Worm (Caenorhabditis elegans) whole organism, L4 larva: Measurements from ENCODE around the gene slcf-1.

Source experiments
- D1046.2 ChIP-seq: fragments of 200-800 bp; sonication (Bioruptor generic); IDR thresholded peaks from 2 replicates; pipeline ENCODE4 v1.3.6; 2022; ENCODE audit warnings: missing genetic modification characterization, missing compliant biosample characterization
- F26F4.8 ChIP-seq: fragments of 200-800 bp; sonication (Bioruptor generic); conservative IDR thresholded peaks from 2 replicates; pipeline ENCODE4 v1.3.6; 2022; ENCODE audit warnings: missing genetic modification characterization, missing compliant biosample characterization
- F49E8.2 ChIP-seq: sonication (generic microtip); optimal IDR thresholded peaks from 2 replicates; lab custom pipeline; 2016; ENCODE audit warnings: missing compliant biosample characterization, mild to moderate bottlenecking, missing genetic modification characterization, borderline replicate concordance
- R02D3.7 ChIP-seq: fragments of 150-350 bp; sonication (generic microtip); optimal IDR thresholded peaks from 3 replicates; lab custom pipeline; 2014; ENCODE audit warnings: missing biosample characterization, missing genetic modification characterization
- T26A8.4 ChIP-seq: fragments of 200-800 bp; sonication (Bioruptor generic); IDR thresholded peaks from 2 replicates; pipeline ENCODE4 v1.3.6; 2022; ENCODE audit warnings: missing genetic modification characterization, missing compliant biosample characterization
- Y105C5A.15 ChIP-seq: fragments of 200-800 bp; sonication (Bioruptor generic); IDR thresholded peaks from 2 replicates; pipeline ENCODE4 v1.3.6; 2022; ENCODE audit warnings: missing genetic modification characterization, missing compliant biosample characterization
- Y75B8A.6 ChIP-seq: fragments of 200-800 bp; sonication (Bioruptor generic); IDR thresholded peaks from 2 replicates; pipeline ENCODE4 v1.3.6; 2022; ENCODE audit warnings: missing genetic modification reagents, missing genetic modification characterization, missing compliant biosample characterization
- ZK546.5 ChIP-seq, 2 experiments: sonication (generic microtip); optimal IDR thresholded peaks; 2 replicates each; lab custom pipeline; 2017; ENCODE audit warnings: missing biosample characterization in 2 of 2, missing genetic modification characterization in 2 of 2
- aha-1 ChIP-seq: fragments of 150-350 bp; peaks from one replicate; lab custom pipeline; 2014; ENCODE audit warnings: missing biosample characterization, missing genetic modification characterization
- aly-2 ChIP-seq: sonication (generic microtip); optimal IDR thresholded peaks from 2 replicates; lab custom pipeline; 2018; ENCODE audit warnings: missing biosample characterization, missing genetic modification characterization
- attf-4 ChIP-seq: sonication (generic microtip); optimal IDR thresholded peaks from 3 replicates; lab custom pipeline; 2017; ENCODE audit warnings: missing biosample characterization, missing genetic modification characterization
- ceh-32 ChIP-seq: sonication (generic microtip); optimal IDR thresholded peaks from 2 replicates; lab custom pipeline; 2016; ENCODE audit warnings: mild to moderate bottlenecking, missing genetic modification characterization, missing compliant biosample characterization; ENCODE audit not compliant: poor library complexity
- ceh-82 ChIP-seq: sonication (generic microtip); optimal IDR thresholded peaks from 2 replicates; lab custom pipeline; 2017; ENCODE audit warnings: missing biosample characterization, missing genetic modification characterization
- dpl-1 ChIP-seq: fragments of 150-350 bp; optimal IDR thresholded peaks from 2 replicates; lab custom pipeline; 2014; ENCODE audit warnings: missing biosample characterization, missing genetic modification reagents, missing genetic modification characterization
- gei-8 ChIP-seq: fragments of 200-800 bp; sonication (Bioruptor generic); optimal IDR thresholded peaks from 2 replicates; lab custom pipeline; 2018; ENCODE audit warnings: mild to moderate bottlenecking, missing genetic modification characterization, missing compliant biosample characterization
- hlh-30 ChIP-seq: sonication (generic microtip); optimal IDR thresholded peaks from 2 replicates; lab custom pipeline; 2017; ENCODE audit warnings: antibody characterized with exemption, mild to moderate bottlenecking, missing genetic modification characterization, missing compliant biosample characterization; ENCODE audit not compliant: insufficient read depth
- jun-1 ChIP-seq: fragments of 150-350 bp; optimal IDR thresholded peaks from 2 replicates; lab custom pipeline; 2014; ENCODE audit warnings: missing biosample characterization, missing genetic modification reagents, missing genetic modification characterization
- lim-7 ChIP-seq: fragments of 200-800 bp; sonication (Bioruptor generic); IDR thresholded peaks from 2 replicates; pipeline ENCODE4 v1.3.6; 2022; ENCODE audit warnings: missing genetic modification characterization, missing compliant biosample characterization
- lin-13 ChIP-seq: fragments of 150-350 bp; optimal IDR thresholded peaks from 2 replicates; lab custom pipeline; 2014; ENCODE audit warnings: missing biosample characterization, missing genetic modification reagents, missing genetic modification characterization
- lin-38 ChIP-seq: fragments of 200-800 bp; sonication (Bioruptor generic); IDR thresholded peaks from 2 replicates; pipeline ENCODE4 v1.3.6; 2022; ENCODE audit warnings: missing genetic modification reagents, missing genetic modification characterization, missing compliant biosample characterization
- madf-5 ChIP-seq, 2 experiments: fragments of 200-800 bp; sonication (Bioruptor generic); IDR thresholded peaks; 2 replicates each; pipeline ENCODE4 v1.3.6; 2022; ENCODE audit warnings: missing compliant biosample characterization in 2 of 2, missing genetic modification characterization in 2 of 2
- madf-9 ChIP-seq: fragments of 200-800 bp; sonication (Bioruptor generic); conservative IDR thresholded peaks from 2 replicates; pipeline ENCODE4 v1.3.6; 2022; ENCODE audit warnings: missing genetic modification reagents, missing genetic modification characterization, missing compliant biosample characterization
- mep-1 ChIP-seq: fragments of 150-350 bp; sonication (generic microtip); optimal IDR thresholded peaks from 3 replicates; lab custom pipeline; 2014; ENCODE audit warnings: missing biosample characterization, missing genetic modification characterization
- mes-2 ChIP-seq: sonication (generic microtip); optimal IDR thresholded peaks from 2 replicates; lab custom pipeline; 2016; ENCODE audit warnings: missing genotype, mild to moderate bottlenecking, missing genetic modification characterization, missing compliant biosample characterization; ENCODE audit not compliant: poor library complexity, severe bottlenecking
- mxl-3 ChIP-seq: fragments of 200-800 bp; sonication (Bioruptor generic); optimal IDR thresholded peaks from 2 replicates; lab custom pipeline; 2018; ENCODE audit warnings: mild to moderate bottlenecking, missing genetic modification characterization, missing compliant biosample characterization
- nhr-111 ChIP-seq: fragments of 200-800 bp; sonication (Bioruptor generic); optimal IDR thresholded peaks from 2 replicates; lab custom pipeline; 2018; ENCODE audit warnings: mild to moderate bottlenecking, missing genetic modification characterization, missing compliant biosample characterization
- nhr-42 ChIP-seq: fragments of 200-800 bp; sonication (Bioruptor generic); IDR thresholded peaks from 2 replicates; pipeline ENCODE4 v1.3.6; 2022; ENCODE audit warnings: missing genetic modification characterization, missing compliant biosample characterization
- nhr-48 ChIP-seq: sonication (generic microtip); optimal IDR thresholded peaks from 2 replicates; lab custom pipeline; 2016; ENCODE audit warnings: mild to moderate bottlenecking, missing genetic modification characterization, missing compliant biosample characterization
- nhr-76 ChIP-seq: fragments of 150-350 bp; optimal IDR thresholded peaks from 2 replicates; lab custom pipeline; 2014; ENCODE audit warnings: missing biosample characterization, missing genetic modification characterization
- nhr-77 ChIP-seq: fragments of 150-350 bp; optimal IDR thresholded peaks from 2 replicates; lab custom pipeline; 2014; ENCODE audit warnings: missing biosample characterization, missing genetic modification characterization
- pha-4 ChIP-seq, 2 experiments: fragments of 150-350 bp in 1 of 2; fragments of 200-800 bp in 1 of 2; sonication (Bioruptor generic) in 1 of 2; IDR thresholded peaks in 1 of 2; optimal IDR thresholded peaks in 1 of 2; 2 replicates each; pipeline versions ENCODE4 v1.3.6 to Lab custom; 2014 to 2022; ENCODE audit warnings: missing genetic modification characterization in 2 of 2, missing genetic modification reagents in 2 of 2, missing biosample characterization in 1 of 2, missing compliant biosample characterization in 1 of 2
- saeg-2 ChIP-seq: fragments of 200-800 bp; sonication (Bioruptor generic); IDR thresholded peaks from 2 replicates; pipeline ENCODE4 v1.3.6; 2022; ENCODE audit warnings: missing genetic modification reagents, missing genetic modification characterization, missing compliant biosample characterization
- skn-1 ChIP-seq: fragments of 150-350 bp; optimal IDR thresholded peaks from 2 replicates; lab custom pipeline; 2014; ENCODE audit warnings: missing biosample characterization, missing genetic modification characterization
- snpc-1.2 ChIP-seq: fragments of 200-800 bp; sonication (Bioruptor generic); IDR thresholded peaks from 2 replicates; pipeline ENCODE4 v1.3.6; 2022; ENCODE audit warnings: missing genetic modification reagents, missing genetic modification characterization, missing compliant biosample characterization
- spr-1 ChIP-seq: sonication (generic microtip); optimal IDR thresholded peaks from 2 replicates; lab custom pipeline; 2016; ENCODE audit warnings: mild to moderate bottlenecking, missing genetic modification characterization, missing compliant biosample characterization
- tag-97 ChIP-seq: fragments of 200-800 bp; sonication (Bioruptor generic); IDR thresholded peaks from 2 replicates; pipeline ENCODE4 v1.3.6; 2022; ENCODE audit warnings: missing genetic modification characterization, missing compliant biosample characterization
- unc-62 ChIP-seq, 3 experiments: fragments of 150-350 bp in 1 of 3; sonication (generic microtip); optimal IDR thresholded peaks in 2 of 3; peaks in 1 of 3; 1 replicate in 1 of 3; 2 replicates in 2 of 3; lab custom pipeline; 2014 to 2017; ENCODE audit warnings: missing biosample characterization in 3 of 3, missing genetic modification characterization in 3 of 3, missing genetic modification reagents in 3 of 3, missing genotype in 1 of 3
- zfp-2 ChIP-seq: sonication (generic microtip); optimal IDR thresholded peaks from 2 replicates; lab custom pipeline; 2016; ENCODE audit warnings: mild to moderate bottlenecking, missing genetic modification characterization, missing compliant biosample characterization
- ztf-7 ChIP-seq: fragments of 150-350 bp; optimal IDR thresholded peaks from 2 replicates; lab custom pipeline; 2014; ENCODE audit warnings: missing biosample characterization, missing genetic modification characterization

The slcf-1 gene

DNA sequence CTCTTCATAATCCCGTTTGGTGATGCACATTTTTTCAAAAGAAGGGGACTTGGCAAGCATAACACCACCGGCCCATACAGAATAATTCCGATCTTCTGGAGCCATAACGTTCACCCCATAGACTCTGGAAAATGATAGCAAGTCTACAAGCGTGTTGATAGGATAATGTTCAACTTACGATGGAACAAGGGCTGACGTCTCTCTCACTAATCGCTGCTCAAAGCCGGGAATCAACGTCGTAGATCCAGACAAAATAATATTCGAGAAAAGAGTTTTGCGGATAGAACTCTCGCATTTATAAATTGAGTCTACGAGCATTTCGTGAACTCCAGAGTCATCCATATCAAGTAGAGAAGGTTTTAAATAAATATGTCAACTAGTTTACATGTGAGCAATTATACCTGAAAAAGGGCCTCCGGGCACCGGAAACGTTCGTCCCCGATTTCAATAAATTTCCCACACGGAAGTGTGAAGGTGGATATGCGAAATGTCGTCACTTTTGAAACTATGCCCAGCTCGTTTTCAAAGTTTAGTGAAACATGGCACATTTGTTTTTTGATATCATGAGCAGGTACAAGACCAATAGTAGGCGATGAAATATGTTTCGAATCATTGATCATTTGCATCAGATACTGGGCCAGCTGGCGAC is 37.1 kb upstream of the slcf-1 start:
- TF ChIP-seq spr-1 (no peak), ceh-32 (tag; lab: Kevin White, UChicago) (no peak), madf-5 (GFP tag; IDR thresholded peaks at IDR 0.05; lab: Robert Waterston, UW) (no peak), unc-62 (GFP tag; optimal IDR thresholded peaks at IDR 0.05 in 1 of 2; lab: Kevin White, UChicago) (peak in 1 of 2 experiments; percentile 96), unc-62 (tag; optimal IDR thresholded peaks at IDR 0.05; lab: Kevin White, UChicago) (no peak), nhr-111 (GFP tag; lab: Kevin White, UChicago) (no peak), aha-1 (tag; lab: Kevin White, UChicago) (peak; percentile 78), mep-1 (no peak)

DNA sequence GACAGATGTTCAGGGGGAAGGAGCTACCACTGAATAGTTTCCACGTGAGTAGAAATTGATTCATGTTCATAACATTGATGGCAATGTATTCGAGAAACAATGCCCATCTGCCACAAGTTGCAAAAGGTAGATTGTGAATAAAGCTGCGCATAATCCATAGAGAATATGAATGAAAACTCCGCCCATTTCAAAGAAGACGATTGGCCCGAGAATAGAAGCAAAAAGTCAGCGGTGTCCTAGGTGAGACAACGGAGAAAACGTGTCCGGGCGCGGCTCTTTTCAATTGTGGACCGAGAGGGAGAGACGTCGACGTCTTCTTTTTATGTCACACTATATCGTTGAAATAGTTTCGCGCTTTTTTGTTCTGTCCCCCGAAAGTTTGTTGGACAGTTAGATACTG is 29.5 kb upstream of the slcf-1 start, which contains the start of gene vab-3:
Gene vab-3, plus strand, starts transcription at position 301 of the 400 bp plus-strand sequence.
- TF ChIP-seq nhr-42 (GFP tag; lab: Robert Waterston, UW) (no peak), lin-38 (GFP tag; lab: Robert Waterston, UW) (no peak), madf-9 (GFP tag; lab: Robert Waterston, UW) (no peak), D1046.2 (GFP tag; lab: Robert Waterston, UW) (no peak), lim-7 (GFP tag; lab: Robert Waterston, UW) (no peak), hlh-30 (tag; lab: Kevin White, UChicago) (no peak), dpl-1 (GFP tag; lab: Kevin White, UChicago) (no peak), aly-2 (tag; lab: Kevin White, UChicago) (no peak), F26F4.8 (GFP tag; lab: Robert Waterston, UW) (no peak), F49E8.2 (tag; lab: Kevin White, UChicago) (no peak)

DNA sequence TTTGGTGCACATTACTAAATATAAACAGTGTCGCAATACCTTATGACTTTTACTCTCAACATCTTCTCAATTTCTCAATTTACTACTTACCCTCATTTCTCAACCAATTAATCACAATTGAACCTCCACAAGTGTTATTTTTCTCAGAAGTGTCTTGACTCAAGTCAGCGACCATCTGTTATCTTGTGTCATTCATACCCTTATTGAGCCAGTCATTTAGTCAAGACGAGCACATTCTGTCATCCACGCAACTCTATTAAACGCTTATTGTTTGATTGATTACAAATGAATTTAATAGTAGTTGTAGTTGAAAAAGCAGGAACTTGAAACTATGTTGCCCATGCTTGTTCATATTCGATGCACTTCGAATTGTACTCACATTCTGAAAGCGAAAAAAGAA is 25.7 kb upstream of the slcf-1 start:
- no peak for TF ChIP-seq mes-2
- TF ChIP-seq ztf-7 = no peak
- TF ChIP-seq mxl-3 (GFP tag; lab: Kevin White, UChicago) = no peak
- TF ChIP-seq zfp-2 = no peak
- TF ChIP-seq T26A8.4 (GFP tag; lab: Robert Waterston, UW) = no peak
- TF ChIP-seq saeg-2 (GFP tag; lab: Robert Waterston, UW) = no peak
- no peak for TF ChIP-seq lin-38 (GFP tag; lab: Robert Waterston, UW)
- no peak for TF ChIP-seq Y105C5A.15

DNA sequence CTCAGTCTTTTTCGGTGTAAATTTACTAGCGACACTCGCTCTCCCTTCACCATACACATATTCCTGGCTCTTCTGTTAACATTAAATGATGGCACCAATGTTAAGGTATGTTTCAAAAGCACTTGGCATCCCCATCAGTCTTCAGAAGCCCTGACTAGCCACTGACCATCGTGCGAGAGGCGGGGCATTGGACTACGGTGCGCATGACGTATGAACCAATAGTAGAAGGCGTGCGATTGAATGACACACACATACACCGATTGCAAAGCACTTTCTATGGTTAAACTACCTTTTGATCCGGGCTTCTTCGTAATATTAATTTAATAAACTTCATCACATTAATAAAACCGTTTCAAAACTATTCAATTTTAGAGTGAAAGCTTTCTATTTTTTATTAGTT is 23.9 kb upstream of the slcf-1 start:
- TF ChIP-seq ceh-82 (no peak), tag-97 (no peak), ZK546.5 (tag; optimal IDR thresholded peaks at IDR 0.05; lab: Kevin White, UChicago) (no peak), pha-4 (GFP tag; IDR thresholded peaks at IDR 0.05; lab: Robert Waterston, UW) (no peak), pha-4 (tag; optimal IDR thresholded peaks at IDR 0.05; lab: Kevin White, UChicago) (no peak), lin-13 (GFP tag; lab: Kevin White, UChicago) (no peak), nhr-76 (tag; lab: Kevin White, UChicago) (no peak), R02D3.7 (no peak), lim-7 (GFP tag; lab: Robert Waterston, UW) (no peak), skn-1 (tag; lab: Kevin White, UChicago) (no peak), jun-1 (no peak), attf-4 (no peak), F26F4.8 (GFP tag; lab: Robert Waterston, UW) (no peak), Y75B8A.6 (GFP tag; lab: Robert Waterston, UW) (no peak), snpc-1.2 (GFP tag; lab: Robert Waterston, UW) (no peak), nhr-77 (no peak), nhr-48 (tag; lab: Kevin White, UChicago) (no peak), gei-8 (GFP tag; lab: Kevin White, UChicago) (no peak), F49E8.2 (tag; lab: Kevin White, UChicago) (no peak), spr-1 (no peak)
- TF ChIP-seq, all 104 proteins: peak for 0
